Worm (Caenorhabditis elegans): ENCODE measurements around the gene F49E12.8.

DNA sequence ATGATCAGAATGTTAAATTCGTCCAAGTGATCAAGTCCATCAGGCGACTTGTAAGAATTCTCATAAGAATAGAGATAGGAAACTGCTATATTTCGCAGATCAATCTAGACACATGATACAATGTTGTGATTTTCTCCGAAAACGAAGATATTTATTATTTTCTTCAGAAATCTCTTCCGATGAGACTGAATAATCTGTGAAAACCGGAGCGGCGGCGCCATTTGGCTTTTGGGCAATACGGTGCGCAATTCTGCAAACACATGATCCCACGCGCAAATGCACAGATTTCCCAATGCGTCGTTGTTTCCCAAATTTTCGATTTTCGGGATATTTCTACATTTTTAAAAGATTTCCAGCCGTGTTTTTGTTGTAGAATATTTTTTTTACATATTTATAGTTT, 48.1 kb upstream of the F49E12.8 start:
- TF ChIP-seq spr-1 (tag; optimal IDR thresholded peaks at IDR 0.05) (no peak), snpc-4 (tag; optimal IDR thresholded peaks at IDR 0.05) (no peak), nhr-6 (tag; optimal IDR thresholded peaks at IDR 0.05) (no peak), gei-8 (GFP tag; optimal IDR thresholded peaks at IDR 0.05) (no peak)
